Worm (Caenorhabditis elegans) whole organism, L3 larva: ENCODE results near the gene C33C12.7.

Experiments used
- R02D3.7 ChIP-seq: fragments of 150-350 bp; optimal IDR thresholded peaks from 2 replicates; lab custom pipeline; 2014; ENCODE audit warnings: missing biosample characterization, missing genetic modification characterization
- ZK546.5 ChIP-seq: sonication (generic microtip); optimal IDR thresholded peaks from 2 replicates; lab custom pipeline; 2017; ENCODE audit warnings: missing biosample characterization, missing genetic modification characterization
- ama-1 ChIP-seq: fragments of 150-350 bp; optimal IDR thresholded peaks from 2 replicates; lab custom pipeline; 2018
- ceh-16 ChIP-seq: sonication (generic microtip); optimal IDR thresholded peaks from 2 replicates; lab custom pipeline; 2017; ENCODE audit warnings: missing biosample characterization, missing genetic modification characterization
- ceh-28 ChIP-seq: fragments of 150-350 bp; optimal IDR thresholded peaks from 2 replicates; lab custom pipeline; 2014; ENCODE audit warnings: missing biosample characterization, missing genetic modification reagents, missing genetic modification characterization
- ceh-9 ChIP-seq: sonication (generic microtip); optimal IDR thresholded peaks from 2 replicates; lab custom pipeline; 2018; ENCODE audit warnings: missing biosample characterization, missing genetic modification characterization
- daf-12 ChIP-seq: fragments of 150-350 bp; optimal IDR thresholded peaks from 2 replicates; lab custom pipeline; 2014; ENCODE audit warnings: missing biosample characterization, missing genetic modification reagents, missing genetic modification characterization
- egl-27 ChIP-seq: sonication (generic microtip); optimal IDR thresholded peaks from 4 replicates; lab custom pipeline; 2017; ENCODE audit warnings: missing biosample characterization, missing genetic modification reagents, missing genetic modification characterization
- elt-2 ChIP-seq: sonication (generic microtip); optimal IDR thresholded peaks from 2 replicates; lab custom pipeline; 2016; ENCODE audit warnings: missing genetic modification reagents, mild to moderate bottlenecking, missing genetic modification characterization, missing compliant biosample characterization
- elt-3 ChIP-seq, 3 experiments: fragments of 150-350 bp in 1 of 3; sonication (generic microtip) in 2 of 3; optimal IDR thresholded peaks; 2 replicates in 2 of 3; 4 replicates in 1 of 3; lab custom pipeline; 2014 to 2017; ENCODE audit warnings: missing biosample characterization in 3 of 3, missing genetic modification characterization in 3 of 3
- eor-1 ChIP-seq, 2 experiments: fragments of 150-350 bp; optimal IDR thresholded peaks; 2 replicates each; lab custom pipeline; 2014 to 2018; ENCODE audit warnings: missing biosample characterization in 2 of 2, missing genetic modification characterization in 2 of 2
- fkh-10 ChIP-seq: sonication (generic microtip); optimal IDR thresholded peaks from 2 replicates; lab custom pipeline; 2017; ENCODE audit warnings: missing biosample characterization, missing genetic modification reagents, missing genetic modification characterization
- fkh-2 ChIP-seq: fragments of 150-350 bp; optimal IDR thresholded peaks from 2 replicates; lab custom pipeline; 2014; ENCODE audit warnings: missing biosample characterization, missing genetic modification reagents, missing genetic modification characterization
- fos-1 ChIP-seq: fragments of 150-350 bp; optimal IDR thresholded peaks from 2 replicates; lab custom pipeline; 2014; ENCODE audit warnings: missing biosample characterization, missing genetic modification characterization
- hmg-11 ChIP-seq: sonication (generic microtip); optimal IDR thresholded peaks from 2 replicates; lab custom pipeline; 2016; ENCODE audit warnings: missing genetic modification characterization, missing compliant biosample characterization
- jun-1 ChIP-seq: fragments of 150-350 bp; optimal IDR thresholded peaks from 2 replicates; lab custom pipeline; 2014; ENCODE audit warnings: missing biosample characterization, missing genetic modification reagents, missing genetic modification characterization
- lin-15B ChIP-seq: fragments of 150-350 bp; optimal IDR thresholded peaks from 2 replicates; lab custom pipeline; 2014; ENCODE audit warnings: missing biosample characterization, missing genetic modification characterization
- lsy-12 ChIP-seq: sonication (generic microtip); optimal IDR thresholded peaks from 2 replicates; lab custom pipeline; 2016; ENCODE audit warnings: mild to moderate bottlenecking, missing genetic modification characterization, missing compliant biosample characterization
- mml-1 ChIP-seq: fragments of 150-350 bp; sonication (generic microtip); optimal IDR thresholded peaks from 3 replicates; lab custom pipeline; 2014; ENCODE audit warnings: missing biosample characterization, missing genetic modification characterization
- nfya-1 ChIP-seq: sonication (generic microtip); optimal IDR thresholded peaks from 2 replicates; lab custom pipeline; 2017; ENCODE audit warnings: missing genetic modification characterization, mild to moderate bottlenecking, missing compliant biosample characterization, antibody characterized with exemption, moderate library complexity; ENCODE audit not compliant: insufficient read depth
- nhr-23 ChIP-seq: fragments of 150-350 bp; optimal IDR thresholded peaks from 2 replicates; lab custom pipeline; 2014; ENCODE audit warnings: missing biosample characterization, missing genetic modification reagents, missing genetic modification characterization
- nhr-25 ChIP-seq: sonication (generic microtip); optimal IDR thresholded peaks from 2 replicates; lab custom pipeline; 2017; ENCODE audit warnings: missing biosample characterization, missing genetic modification characterization
- nhr-28 ChIP-seq: fragments of 150-350 bp; optimal IDR thresholded peaks from 2 replicates; lab custom pipeline; 2014; ENCODE audit warnings: missing biosample characterization, missing genetic modification characterization
- nhr-67 ChIP-seq: fragments of 150-350 bp; optimal IDR thresholded peaks from 2 replicates; lab custom pipeline; 2014; ENCODE audit warnings: missing biosample characterization, missing genetic modification characterization
- nhr-76 ChIP-seq: fragments of 150-350 bp; sonication (generic microtip); optimal IDR thresholded peaks from 5 replicates; lab custom pipeline; 2014; ENCODE audit warnings: missing biosample characterization, missing genetic modification characterization
- pha-4 ChIP-seq: fragments of 150-350 bp; optimal IDR thresholded peaks from 2 replicates; lab custom pipeline; 2014; ENCODE audit warnings: missing biosample characterization, missing genetic modification reagents, missing genetic modification characterization
- pqm-1 ChIP-seq: fragments of 150-350 bp; optimal IDR thresholded peaks from 2 replicates; lab custom pipeline; 2017; ENCODE audit warnings: missing biosample characterization, missing genetic modification characterization, inconsistent platforms
- sea-2 ChIP-seq: fragments of 150-350 bp; sonication (generic microtip); optimal IDR thresholded peaks from 4 replicates; lab custom pipeline; 2014; ENCODE audit warnings: missing biosample characterization, missing genetic modification reagents, missing genetic modification characterization
- skn-1 ChIP-seq: fragments of 150-350 bp; optimal IDR thresholded peaks from 2 replicates; lab custom pipeline; 2014; ENCODE audit warnings: missing biosample characterization, missing genetic modification characterization
- snpc-4 ChIP-seq: fragments of 150-350 bp; optimal IDR thresholded peaks from 2 replicates; lab custom pipeline; 2014; ENCODE audit warnings: missing biosample characterization, missing genetic modification characterization
- tbx-2 ChIP-seq: sonication (generic microtip); optimal IDR thresholded peaks from 2 replicates; lab custom pipeline; 2016; ENCODE audit warnings: mild to moderate bottlenecking, missing genetic modification characterization, missing compliant biosample characterization
- unc-39 ChIP-seq: sonication (generic microtip); optimal IDR thresholded peaks from 4 replicates; lab custom pipeline; 2017; ENCODE audit warnings: missing biosample characterization, missing genetic modification characterization
- unc-62 ChIP-seq: fragments of 150-350 bp; sonication (generic microtip); optimal IDR thresholded peaks from 4 replicates; lab custom pipeline; 2014; ENCODE audit warnings: missing biosample characterization, missing genetic modification reagents, missing genetic modification characterization
- zag-1 ChIP-seq: fragments of 150-350 bp; optimal IDR thresholded peaks from 2 replicates; lab custom pipeline; 2014; ENCODE audit warnings: missing biosample characterization, missing genetic modification characterization
- ztf-11 ChIP-seq: fragments of 150-350 bp; optimal IDR thresholded peaks from 2 replicates; lab custom pipeline; 2014; ENCODE audit warnings: missing biosample characterization, missing genetic modification characterization
- ztf-4 ChIP-seq: fragments of 150-350 bp; optimal IDR thresholded peaks from 2 replicates; lab custom pipeline; 2014; ENCODE audit warnings: missing biosample characterization, missing genetic modification characterization

The C33C12.7 gene

ce11 chrII:2216940-2217664 is 41.8 kb upstream of the C33C12.7 start:
- TF ChIP-seq fos-1 (tag; lab: Kevin White, UChicago): no peak
- no peak for TF ChIP-seq snpc-4 (tag; lab: Kevin White, UChicago)
- no peak for TF ChIP-seq unc-62 (GFP tag; lab: Kevin White, UChicago)
- no peak for TF ChIP-seq fkh-10
- no peak for TF ChIP-seq elt-2
- no peak for TF ChIP-seq skn-1 (tag; lab: Kevin White, UChicago)
- TF ChIP-seq ceh-9 (tag; lab: Kevin White, UChicago): no peak
- TF ChIP-seq jun-1 (tag; lab: Kevin White, UChicago): no peak
- TF ChIP-seq nhr-76 (tag; lab: Kevin White, UChicago): no peak
- no peak for TF ChIP-seq mml-1
- no peak for TF ChIP-seq lsy-12 (tag; lab: Kevin White, UChicago)
- no peak for TF ChIP-seq unc-39 (tag; lab: Kevin White, UChicago)
- TF ChIP-seq pqm-1 (tag; lab: Kevin White, UChicago): no peak
- no peak for TF ChIP-seq nhr-23
- TF ChIP-seq ceh-16 (tag; lab: Kevin White, UChicago): no peak
- no peak for TF ChIP-seq ztf-11 (tag; lab: Kevin White, UChicago)

ce11 chrII:2215512-2215911 is 40.2 kb upstream of the C33C12.7 start:
- TF ChIP-seq egl-27 (tag; lab: Kevin White, UChicago) (no peak), hmg-11 (no peak), nhr-76 (tag; lab: Kevin White, UChicago) (no peak), unc-39 (tag; lab: Kevin White, UChicago) (no peak), nhr-25 (no peak), R02D3.7 (tag; lab: Kevin White, UChicago) (no peak), zag-1 (tag; lab: Kevin White, UChicago) (no peak), unc-62 (GFP tag; lab: Kevin White, UChicago) (no peak), nhr-28 (no peak), jun-1 (tag; lab: Kevin White, UChicago) (no peak), fkh-2 (tag; lab: Kevin White, UChicago) (no peak), mml-1 (no peak)

- TF ChIP-seq ztf-4 (tag; lab: Kevin White, UChicago): no peak
- no peak for TF ChIP-seq nhr-23
- TF ChIP-seq elt-3 (tag; optimal IDR thresholded peaks at IDR 0.05; lab: Kevin White, UChicago): no peak
- TF ChIP-seq pqm-1 (tag; lab: Kevin White, UChicago): no peak
- TF ChIP-seq fkh-2 (tag; lab: Kevin White, UChicago): no peak
- no peak for TF ChIP-seq skn-1 (tag; lab: Kevin White, UChicago)
- TF ChIP-seq tbx-2: no peak
- no peak for TF ChIP-seq pha-4 (tag; lab: Kevin White, UChicago)
- no peak for TF ChIP-seq eor-1 (tag; optimal IDR thresholded peaks at IDR 0.05; lab: Kevin White, UChicago)
Measured at ce11 chrII:2207812-2208211, 32.5 kb upstream of the C33C12.7 start, which contains the start of gene Y59C2A.1. TSS of gene Y59C2A.1 (plus strand) at chrII:2208112.

ce11 chrII:2206064-2206722 is 30.9 kb upstream of the C33C12.7 start:
- TF ChIP-seq ama-1: no peak
- TF ChIP-seq nhr-25: no peak
- TF ChIP-seq fkh-2 (tag; lab: Kevin White, UChicago): no peak
- TF ChIP-seq nfya-1 (tag; lab: Kevin White, UChicago): no peak
- TF ChIP-seq egl-27 (tag; lab: Kevin White, UChicago): no peak
- no peak for TF ChIP-seq fos-1 (tag; lab: Kevin White, UChicago)
- TF ChIP-seq ceh-16 (tag; lab: Kevin White, UChicago): no peak
- TF ChIP-seq ceh-28 (tag; lab: Kevin White, UChicago): no peak
- TF ChIP-seq unc-62 (GFP tag; lab: Kevin White, UChicago): no peak
- TF ChIP-seq unc-39 (tag; lab: Kevin White, UChicago): no peak
- no peak for TF ChIP-seq nhr-67 (tag; lab: Kevin White, UChicago)
- no peak for TF ChIP-seq lin-15B (tag; lab: Kevin White, UChicago)
- no peak for TF ChIP-seq R02D3.7 (tag; lab: Kevin White, UChicago)
- TF ChIP-seq tbx-2: no peak
- TF ChIP-seq ZK546.5 (tag; lab: Kevin White, UChicago): no peak
- TF ChIP-seq fkh-10: no peak
- TF ChIP-seq ztf-4 (tag; lab: Kevin White, UChicago): no peak
- TF ChIP-seq lsy-12 (tag; lab: Kevin White, UChicago): no peak
- no peak for TF ChIP-seq sea-2 (GFP tag; lab: Kevin White, UChicago)
- no peak for TF ChIP-seq daf-12 (tag; lab: Kevin White, UChicago)
